Worm (Caenorhabditis elegans) whole organism, L4/young adult: ENCODE data around the gene Y57G7A.5.

ENCODE experiments used
- W03F9.2 ChIP-seq: fragments of 150-350 bp; optimal IDR thresholded peaks from 2 replicates; lab custom pipeline; 2014; ENCODE audit warnings: missing biosample characterization, missing genetic modification characterization
- dao-5 ChIP-seq: sonication (generic microtip); optimal IDR thresholded peaks from 2 replicates; lab custom pipeline; 2016; ENCODE audit warnings: missing genotype, missing genetic modification characterization, moderate library complexity, missing compliant biosample characterization
- him-1 ChIP-seq: sonication (generic microtip); optimal IDR thresholded peaks from 2 replicates; lab custom pipeline; 2016; ENCODE audit warnings: missing genotype, missing genetic modification reagents, missing genetic modification characterization, missing compliant biosample characterization

Y57G7A.5 gene

DNA sequence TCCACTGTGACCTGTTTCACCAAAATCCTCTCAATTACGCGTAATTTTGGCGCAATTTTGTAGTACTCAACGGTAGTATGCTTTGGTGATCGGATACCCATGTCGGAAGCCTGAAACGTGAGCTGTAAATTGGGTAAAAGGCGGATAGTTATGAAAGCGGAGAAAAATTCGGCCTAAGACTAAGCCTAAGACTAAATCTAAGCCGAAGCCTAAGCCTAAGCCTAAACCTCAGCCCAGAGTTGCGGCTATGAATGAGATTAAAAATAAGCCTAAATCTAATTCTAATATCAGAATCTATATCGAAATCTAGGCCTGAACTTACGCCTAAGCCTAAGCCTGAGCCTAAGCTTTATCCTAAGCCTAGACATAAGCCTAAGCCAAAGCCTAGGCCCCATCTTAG, 23.1 kb downstream of the Y57G7A.5 start, which contains the start of gene lin-42:
TSS of gene lin-42 (minus strand) at position 101 of the 400 bp plus-strand sequence.
- no peak for TF ChIP-seq dao-5 (tag; lab: Kevin White, UChicago)

DNA sequence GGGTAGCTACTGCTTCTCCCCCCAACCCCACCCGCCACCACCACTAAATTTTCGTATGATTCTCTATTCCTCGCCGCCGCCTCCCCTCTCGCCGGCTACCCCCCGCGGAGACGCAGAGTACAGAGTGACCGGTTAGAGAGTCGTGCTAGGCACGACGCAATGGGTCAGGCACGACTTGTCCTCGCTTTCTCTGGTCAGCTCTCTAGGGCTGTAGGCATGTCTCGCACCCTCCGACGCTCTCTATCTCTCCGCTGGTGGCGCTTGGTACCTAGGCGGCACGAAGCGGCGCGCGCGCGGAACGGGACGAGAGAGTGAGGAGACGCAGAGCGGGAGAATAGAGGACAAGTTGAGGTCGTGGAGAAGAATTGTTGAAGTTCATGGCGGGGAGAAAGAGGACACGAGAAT, 28.5 kb downstream of the Y57G7A.5 start:
- TF ChIP-seq W03F9.2 (tag; lab: Kevin White, UChicago) (no peak), him-1 (no peak), dao-5 (tag; lab: Kevin White, UChicago) (no peak)

ce11 chrII:1245783-1246182, 29.6 kb downstream of the Y57G7A.5 start:
- TF ChIP-seq W03F9.2 (tag; lab: Kevin White, UChicago) (no peak), dao-5 (tag; lab: Kevin White, UChicago) (no peak), him-1 (no peak)

DNA sequence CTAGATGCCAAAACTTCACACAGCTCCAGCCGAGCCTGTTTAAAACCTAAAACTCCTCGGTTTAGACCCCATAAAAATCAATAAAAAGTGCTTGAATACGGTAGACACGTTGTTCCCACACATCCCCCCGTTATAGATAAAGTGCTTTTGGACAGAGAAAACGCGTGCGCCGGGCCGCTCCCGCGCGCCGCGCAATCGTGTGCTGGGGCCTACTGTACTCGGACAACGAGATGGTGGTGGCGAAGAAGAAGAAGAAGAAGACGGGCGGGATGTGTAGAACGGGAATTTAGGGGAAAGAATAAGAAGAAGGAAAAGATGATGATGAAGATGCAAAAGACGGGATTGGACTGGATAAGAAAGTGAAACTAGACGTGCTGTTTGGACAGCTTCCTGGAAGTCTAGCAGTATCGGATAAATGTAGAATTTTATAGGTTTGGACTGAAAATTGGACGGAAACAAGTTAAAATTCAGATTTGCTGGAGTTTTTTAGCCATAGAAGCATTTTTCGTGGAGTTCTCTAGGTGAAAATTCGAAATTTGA, 30.8 kb downstream of the Y57G7A.5 start:
- no peak for TF ChIP-seq dao-5 (tag; lab: Kevin White, UChicago)
- TF ChIP-seq W03F9.2 (tag; lab: Kevin White, UChicago): no peak
- TF ChIP-seq him-1: no peak

ce11 chrII:1242475-1242874, 32.9 kb downstream of the Y57G7A.5 start:
- TF ChIP-seq him-1 (no peak), dao-5 (tag; lab: Kevin White, UChicago) (no peak), W03F9.2 (tag; lab: Kevin White, UChicago) (no peak)

DNA sequence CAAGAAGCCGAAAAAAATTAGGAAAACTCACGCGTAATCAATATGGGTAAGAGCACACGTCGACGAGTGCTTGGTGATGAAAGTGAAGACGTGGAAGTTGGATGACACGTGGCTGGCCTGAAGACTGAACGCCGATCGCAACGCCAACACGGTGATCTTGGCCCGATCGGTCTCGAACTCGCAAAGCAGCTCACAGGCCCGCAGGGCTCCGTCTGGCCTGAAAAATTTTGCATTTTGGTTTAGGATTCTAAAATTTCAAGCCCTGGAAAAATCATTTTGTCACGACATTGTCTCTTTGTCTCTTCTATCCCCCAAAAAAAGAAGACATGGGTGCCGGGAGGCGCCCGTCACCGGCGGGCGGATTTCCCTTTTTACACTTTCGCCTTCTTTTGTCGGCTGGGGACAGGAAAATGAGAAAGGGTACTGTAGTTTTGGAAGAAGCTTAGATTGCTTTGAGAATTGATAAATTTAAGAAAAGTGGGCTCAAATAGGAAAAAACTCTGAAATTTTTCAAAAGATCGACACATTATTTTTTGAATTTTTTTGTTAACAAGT, 34.1 kb downstream of the Y57G7A.5 start:
- TF ChIP-seq him-1 (no peak), W03F9.2 (tag; lab: Kevin White, UChicago) (no peak), dao-5 (tag; lab: Kevin White, UChicago) (no peak)

ce11 chrII:1240436-1240835, 34.9 kb downstream of the Y57G7A.5 start:
- TF ChIP-seq dao-5 (tag; lab: Kevin White, UChicago) (no peak), him-1 (no peak), W03F9.2 (tag; lab: Kevin White, UChicago) (no peak)

- TF ChIP-seq him-1 (no peak), W03F9.2 (tag; lab: Kevin White, UChicago) (no peak), dao-5 (tag; lab: Kevin White, UChicago) (no peak)
These were observed 35.8 kb downstream of the Y57G7A.5 start for ce11 chrII:1239433-1240020.

ce11 chrII:1237845-1238244, 37.5 kb downstream of the Y57G7A.5 start:
- TF ChIP-seq him-1 (no peak), W03F9.2 (tag; lab: Kevin White, UChicago) (no peak), dao-5 (tag; lab: Kevin White, UChicago) (no peak)

ce11 chrII:1236479-1236878, 38.9 kb downstream of the Y57G7A.5 start:
- TF ChIP-seq dao-5 (tag; lab: Kevin White, UChicago): no peak
- no peak for TF ChIP-seq him-1

ce11 chrII:1236003-1236402, 39.3 kb downstream of the Y57G7A.5 start:
- no peak for TF ChIP-seq him-1
- TF ChIP-seq dao-5 (tag; lab: Kevin White, UChicago): no peak

DNA sequence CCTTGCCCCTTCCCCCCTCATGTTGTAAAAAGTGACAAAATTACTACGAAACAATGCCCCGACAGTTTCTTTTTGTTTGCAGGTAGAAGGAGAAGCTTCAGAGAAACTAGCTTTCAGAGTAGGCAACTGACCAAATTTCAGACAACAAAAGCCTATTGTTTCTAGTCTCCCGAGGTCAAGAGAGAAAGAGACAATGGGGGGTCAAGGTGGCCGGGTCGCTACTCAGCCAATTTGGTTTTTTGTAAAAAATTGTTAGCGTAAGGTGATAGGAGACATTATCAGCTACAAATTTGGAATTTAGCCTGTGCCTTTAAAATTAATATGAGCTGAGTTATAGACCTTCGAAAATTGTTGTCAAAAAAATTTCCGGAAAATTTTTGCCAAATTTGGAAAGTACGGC, 40.4 kb downstream of the Y57G7A.5 start:
- TF ChIP-seq him-1 (no peak), dao-5 (tag; lab: Kevin White, UChicago) (no peak), W03F9.2 (tag; lab: Kevin White, UChicago) (no peak)

ce11 chrII:1232967-1233366, 42.4 kb downstream of the Y57G7A.5 start:
- no peak for TF ChIP-seq him-1
- no peak for TF ChIP-seq W03F9.2 (tag; lab: Kevin White, UChicago)
- TF ChIP-seq dao-5 (tag; lab: Kevin White, UChicago): no peak

- TF ChIP-seq him-1 (no peak), dao-5 (tag; lab: Kevin White, UChicago) (no peak), W03F9.2 (tag; lab: Kevin White, UChicago) (no peak)
These were observed 46.4 kb downstream of the Y57G7A.5 start for ce11 chrII:1228943-1229342.
